Fruit fly (Drosophila melanogaster) whole organism: ENCODE results near the gene CG14377.

Experiments
- CG8478 ChIP-seq: fragments of >200 bp; optimal IDR thresholded peaks from 2 replicates; lab custom pipeline; 2018; ENCODE audit warnings: inconsistent platforms
- Dll ChIP-seq: fragments of >200 bp; optimal IDR thresholded peaks from 2 replicates; lab custom pipeline; 2017
- usp ChIP-seq: fragments of >200 bp; optimal IDR thresholded peaks from 2 replicates; lab custom pipeline; 2017; ENCODE audit warnings: missing biosample characterization, missing genetic modification characterization, mixed read lengths

dm6 chr3R:13412704-13413103 lies 15.1 kb downstream of the CG14377 start:
- TF ChIP-seq CG8478 (lab: Kevin White, UChicago) (no peak), Dll (lab: Kevin White, UChicago) (no peak), usp (GFP tag; lab: Kevin White, UChicago) (no peak)
